Worm (Caenorhabditis elegans): ENCODE measurements around the gene Y48B6A.13.

ce11 chrII:14239924-14240323, 13.8 kb upstream of the Y48B6A.13 start:
- TF ChIP-seq pqm-1 (tag; optimal IDR thresholded peaks at IDR 0.05) (no peak), skn-1 (tag; optimal IDR thresholded peaks at IDR 0.05) (no peak), jun-1 (tag; optimal IDR thresholded peaks at IDR 0.05) (no peak), aly-2 (tag; optimal IDR thresholded peaks at IDR 0.05) (no peak)
